Fruit fly (Drosophila melanogaster): ENCODE measurements around the gene CG9915.

- TF ChIP-seq CG8119 (GFP tag; IDR thresholded peaks at IDR 0.05) (no peak), Lpt (GFP tag; optimal IDR thresholded peaks at IDR 0.05) (no peak), esn (GFP tag; optimal IDR thresholded peaks at IDR 0.05) (no peak), Met (GFP tag; optimal IDR thresholded peaks at IDR 0.05) (no peak), dsx (GFP tag; optimal IDR thresholded peaks at IDR 0.05; ENCODE audit: poor library complexity, severe bottlenecking) (no peak), net (GFP tag; optimal IDR thresholded peaks at IDR 0.05) (no peak), CG11902 (GFP tag; optimal IDR thresholded peaks at IDR 0.05) (no peak), Eip93F (GFP tag; optimal IDR thresholded peaks at IDR 0.05) (no peak)
Measured at dm6 chrX:16308310-16308918, 4.5 kb downstream of the CG9915 start, which contains the start of gene Had1.

Measured in whole organism, prepupa.